Fruit fly (Drosophila melanogaster): ENCODE measurements around the gene CG1737.

CG1737 gene

DNA sequence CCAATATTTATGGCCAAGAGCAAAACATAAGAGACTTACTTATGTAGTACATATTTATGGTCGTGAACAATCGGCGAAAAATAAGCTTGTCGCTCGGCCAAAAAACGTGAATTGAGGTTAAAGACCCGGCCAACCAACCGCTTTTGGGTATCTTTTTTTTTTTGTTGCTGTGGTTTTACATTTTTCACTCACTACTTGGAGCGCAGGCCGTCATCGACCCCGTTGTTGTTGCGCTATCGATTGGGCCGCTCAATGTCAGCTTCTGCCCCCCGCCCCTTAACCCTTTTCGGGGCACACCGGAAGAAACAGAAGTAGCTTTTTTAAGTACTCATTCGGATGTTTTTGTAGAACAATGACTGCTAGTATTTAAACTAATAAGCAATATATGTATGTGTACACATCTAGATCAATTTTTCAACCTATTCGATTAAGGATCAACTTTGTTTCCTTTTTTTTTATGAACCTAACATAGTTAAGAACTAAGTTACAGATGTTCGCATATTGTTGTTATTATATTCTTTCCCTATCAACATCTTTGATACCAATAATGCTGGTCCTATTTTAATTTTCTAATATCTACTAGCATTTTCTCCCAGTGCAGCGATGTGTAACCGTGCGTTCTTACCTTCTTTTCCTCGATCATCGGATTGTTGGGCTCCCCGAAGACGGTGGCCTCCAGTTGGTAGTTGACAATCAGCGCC is 12.2 kb upstream of the CG1737 start (continued):
- TF ChIP-seq CkIIα-i1 (GFP tag; IDR thresholded peaks at IDR 0.05) (no peak), CG7786 (GFP tag; optimal IDR thresholded peaks at IDR 0.05) (peak; percentile 73), TFAM (GFP tag; optimal IDR thresholded peaks at IDR 0.05) (no peak), CTCF (GFP tag; optimal IDR thresholded peaks at IDR 0.05) (no peak), Ssrp (tag; optimal IDR thresholded peaks at IDR 0.05) (peak; percentile 73), CG8765 (GFP tag; IDR thresholded peaks at IDR 0.05) (no peak), Six4 (GFP tag; optimal IDR thresholded peaks at IDR 0.05) (peak; percentile 54), E2f2 (GFP tag; IDR thresholded peaks at IDR 0.05) (no peak; the same call in 1 of the 2 replicates), vfl (GFP tag; optimal IDR thresholded peaks at IDR 0.05) (no peak), CG10565 (GFP tag; optimal IDR thresholded peaks at IDR 0.05) (peak; percentile 37), pan (optimal IDR thresholded peaks at IDR 0.05) (no peak), pan (GFP tag; optimal IDR thresholded peaks at IDR 0.05 in 1 of 2, IDR thresholded peaks at IDR 0.05 in 1 of 2) (peak in 1 of 2 experiments; percentile 76), CG11504 (tag; optimal IDR thresholded peaks at IDR 0.05) (no peak), CHES-1-like (GFP tag; optimal IDR thresholded peaks at IDR 0.05) (peak; percentile 72), inv (GFP tag; IDR thresholded peaks at IDR 0.05; ENCODE audit: partially characterized antibody) (no peak), CG17328 (GFP tag; IDR thresholded peaks at IDR 0.05) (no peak), CG12104 (GFP tag; optimal IDR thresholded peaks at IDR 0.05) (peak; percentile 82), pzg (GFP tag; optimal IDR thresholded peaks at IDR 0.05) (no peak), Opbp (GFP tag; IDR thresholded peaks at IDR 0.05; ENCODE audit: partially characterized antibody) (no peak), CG16779 (GFP tag; IDR thresholded peaks at IDR 0.05) (no peak), B-H1 (GFP tag; IDR thresholded peaks at IDR 0.05) (no peak), CG7357 (GFP tag; IDR thresholded peaks at IDR 0.05) (peak; percentile 58), h (optimal IDR thresholded peaks at IDR 0.05) (no peak), MBD-R2 (GFP tag; IDR thresholded peaks at IDR 0.05) (no peak; the same call in 1 of the 2 replicates), CG1792 (GFP tag; optimal IDR thresholded peaks at IDR 0.05) (no peak), da (GFP tag; optimal IDR thresholded peaks at IDR 0.05) (no peak), CG10431 (GFP tag; optimal IDR thresholded peaks at IDR 0.05) (no peak), CG6272 (GFP tag; IDR thresholded peaks at IDR 0.05) (no peak), emc (GFP tag; optimal IDR thresholded peaks at IDR 0.05) (no peak), CG7556 (GFP tag; optimal IDR thresholded peaks at IDR 0.05) (peak; percentile 84), CG6689 (GFP tag; IDR thresholded peaks at IDR 0.05) (peak; percentile 74), grau (tag; optimal IDR thresholded peaks at IDR 0.05) (peak; percentile 77), pros (GFP tag; optimal IDR thresholded peaks at IDR 0.05) (no peak), CG3163 (GFP tag; optimal IDR thresholded peaks at IDR 0.05) (peak; percentile 35), lbe (GFP tag; optimal IDR thresholded peaks at IDR 0.05) (no peak), CG11456 (GFP tag; IDR thresholded peaks at IDR 0.05) (no peak), CG4617 (GFP tag; optimal IDR thresholded peaks at IDR 0.05; ENCODE audit: borderline replicate concordance) (no peak), Rfx (GFP tag; IDR thresholded peaks at IDR 0.05) (peak; percentile 62; the same call in 1 of the 2 replicates), Oaz (GFP tag; IDR thresholded peaks at IDR 0.05) (peak; percentile 57; the same call in 1 of the 2 replicates), Med (GFP tag) (peak; percentile 90), bcd (GFP tag; optimal IDR thresholded peaks at IDR 0.05) (peak; percentile 69), BtbVII (GFP tag; optimal IDR thresholded peaks at IDR 0.05) (peak; percentile 58), cas (GFP tag; IDR thresholded peaks at IDR 0.05) (no peak), ham (GFP tag; IDR thresholded peaks at IDR 0.05) (no peak), CG1603 (tag; optimal IDR thresholded peaks at IDR 0.05) (no peak), tx (GFP tag; optimal IDR thresholded peaks at IDR 0.05) (peak; percentile 59), z (GFP tag; IDR thresholded peaks at IDR 0.05) (no peak; the same call in 2 of the 3 replicates), tna (GFP tag; IDR thresholded peaks at IDR 0.05; ENCODE audit: partially characterized antibody) (no peak), CG10959 (GFP tag; IDR thresholded peaks at IDR 0.05) (0 out of 2 replicates have a peak, but pooled peaks have one; percentile 18), CG14667 (GFP tag; IDR thresholded peaks at IDR 0.05) (peak; percentile 36; the same call in 1 of the 2 replicates), Pdp1 (GFP tag; optimal IDR thresholded peaks at IDR 0.05) (peak; percentile 61 to 73), bigmax (GFP tag; optimal IDR thresholded peaks at IDR 0.05) (no peak)
